Fruit fly (Drosophila melanogaster) S2 (cell line): Measurements from ENCODE around the gene Mtr3.

Source experiments
- CG8478 ChIP-seq: fragments of >200 bp; optimal IDR thresholded peaks from 2 replicates; lab custom pipeline; 2018
- CTCF ChIP-seq, 2 experiments: fragments of >200 bp; optimal IDR thresholded peaks; 2 replicates each; lab custom pipeline; 2018

dm6 chr3L:19870843-19871666 lies 42.5 kb downstream of the Mtr3 start, which contains the start of the genes Rab8 and Usp32:
- no peak for TF ChIP-seq CG8478 (lab: Kevin White, UChicago)
- no peak for TF ChIP-seq CTCF (optimal IDR thresholded peaks at IDR 0.05; lab: Kevin White, UChicago)
